Worm (Caenorhabditis elegans) whole organism, late embryonic: Measurements from ENCODE around the gene H23N18.6.

ENCODE experiments used
- ceh-6 ChIP-seq: fragments of 200-800 bp; sonication (Bioruptor generic); optimal IDR thresholded peaks from 2 replicates; lab custom pipeline; 2018; ENCODE audit warnings: mild to moderate bottlenecking, missing genetic modification characterization, missing compliant biosample characterization
- fax-1 ChIP-seq: sonication (generic microtip); optimal IDR thresholded peaks from 2 replicates; lab custom pipeline; 2016; ENCODE audit warnings: missing genotype, missing genetic modification characterization, missing compliant biosample characterization

DNA sequence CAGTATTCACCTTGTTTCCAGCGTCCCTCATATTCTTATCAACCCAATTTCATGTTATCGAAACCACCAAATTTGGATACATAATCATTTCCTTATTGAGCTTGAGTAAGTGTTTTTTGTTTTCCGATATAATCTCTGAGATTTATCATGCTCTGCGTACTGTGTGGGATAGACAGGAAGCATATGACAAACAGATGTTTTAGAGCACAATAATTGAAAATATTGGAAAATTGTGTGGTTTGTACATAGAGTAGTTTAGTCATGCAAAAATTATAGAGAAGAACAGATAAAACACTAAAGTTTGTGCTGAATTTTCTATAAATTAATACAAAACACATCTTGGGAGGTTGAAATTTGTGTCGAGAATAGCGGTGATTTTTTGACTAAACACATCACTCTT lies 46.2 kb downstream of the H23N18.6 start:
- no peak for TF ChIP-seq ceh-6 (GFP tag; lab: Kevin White, UChicago)
- TF ChIP-seq fax-1 = no peak
